Worm (Caenorhabditis elegans) whole organism, L1 larva: Measurements from ENCODE around the gene str-39.

Experiments used
- aha-1 ChIP-seq: fragments of 150-350 bp; optimal IDR thresholded peaks from 2 replicates; lab custom pipeline; 2014; ENCODE audit warnings: missing biosample characterization, missing genetic modification characterization
- ama-1 ChIP-seq: fragments of 150-350 bp; optimal IDR thresholded peaks from 2 replicates; lab custom pipeline; 2014
- blmp-1 ChIP-seq: fragments of 150-350 bp; optimal IDR thresholded peaks from 2 replicates; lab custom pipeline; 2014; ENCODE audit warnings: missing biosample characterization, missing genetic modification characterization
- ceh-82 ChIP-seq, 3 experiments: fragments of 150-350 bp in 1 of 3; sonication (generic microtip) in 2 of 3; optimal IDR thresholded peaks; 2 replicates each; lab custom pipeline; 2014 to 2017; ENCODE audit warnings: missing biosample characterization in 3 of 3, missing genetic modification characterization in 3 of 3
- dpl-1 ChIP-seq, 3 experiments: fragments of 150-350 bp in 2 of 3; sonication (generic microtip) in 1 of 3; optimal IDR thresholded peaks; 2 replicates each; lab custom pipeline; 2014 to 2017; ENCODE audit warnings: missing biosample characterization in 3 of 3, missing genetic modification characterization in 3 of 3, missing genetic modification reagents in 3 of 3
- lin-13 ChIP-seq: fragments of 150-350 bp; optimal IDR thresholded peaks from 2 replicates; lab custom pipeline; 2014; ENCODE audit warnings: missing biosample characterization, missing genetic modification reagents, missing genetic modification characterization
- lin-15B ChIP-seq: fragments of 150-350 bp; sonication (generic microtip); optimal IDR thresholded peaks from 3 replicates; lab custom pipeline; 2014; ENCODE audit warnings: missing biosample characterization, missing genetic modification characterization
- lsy-2 ChIP-seq, 2 experiments: fragments of 150-350 bp; optimal IDR thresholded peaks; 2 replicates each; lab custom pipeline; 2014; ENCODE audit warnings: missing biosample characterization in 2 of 2, missing genetic modification characterization in 2 of 2
- mdl-1 ChIP-seq, 2 experiments: fragments of 150-350 bp; optimal IDR thresholded peaks; 2 replicates each; lab custom pipeline; 2014 to 2017; ENCODE audit warnings: missing biosample characterization in 2 of 2, missing genetic modification characterization in 2 of 2, inconsistent platforms in 1 of 2
- nhr-76 ChIP-seq: sonication (generic microtip); optimal IDR thresholded peaks from 2 replicates; lab custom pipeline; 2017; ENCODE audit warnings: missing biosample characterization, missing genetic modification characterization
- nhr-77 ChIP-seq: fragments of 150-350 bp; optimal IDR thresholded peaks from 2 replicates; lab custom pipeline; 2014; ENCODE audit warnings: missing biosample characterization, missing genetic modification characterization
- snpc-4 ChIP-seq: fragments of 150-350 bp; optimal IDR thresholded peaks from 2 replicates; lab custom pipeline; 2014; ENCODE audit warnings: missing biosample characterization, missing genetic modification characterization

DNA sequence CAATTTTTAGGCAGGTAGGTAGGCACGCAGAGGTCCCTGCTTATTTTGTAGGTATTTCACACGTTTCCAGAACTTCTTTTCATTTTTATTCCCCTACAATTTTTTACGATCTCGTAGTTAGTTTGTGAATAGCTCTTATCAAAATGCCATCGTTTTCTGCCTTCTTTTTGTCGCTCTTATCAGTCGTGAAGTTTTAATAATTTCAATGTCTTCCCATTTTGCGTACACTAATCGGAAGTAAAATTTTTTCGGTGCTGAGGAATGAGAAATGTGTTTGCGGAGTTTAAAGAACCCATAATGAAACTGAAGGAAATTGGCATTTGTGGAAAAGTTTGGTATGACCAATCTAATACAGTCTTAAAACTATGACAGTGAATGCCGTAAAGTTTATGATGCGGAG is 655 bp upstream of the str-39 start:
- no peak for TF ChIP-seq nhr-76 (tag; lab: Kevin White, UChicago)
- TF ChIP-seq lin-13 (GFP tag; lab: Kevin White, UChicago), result no peak
- no peak for TF ChIP-seq lin-15B (tag; lab: Kevin White, UChicago)
- TF ChIP-seq blmp-1 (tag; lab: Kevin White, UChicago), result no peak
- TF ChIP-seq snpc-4 (tag; lab: Kevin White, UChicago), result no peak
- no peak for TF ChIP-seq dpl-1 (GFP tag; optimal IDR thresholded peaks at IDR 0.05; lab: Kevin White, UChicago)
- TF ChIP-seq nhr-77 (tag; lab: Kevin White, UChicago), result no peak
- TF ChIP-seq aha-1 (tag; lab: Kevin White, UChicago), result no peak
- no peak for TF ChIP-seq ama-1 (lab: Kevin White, UChicago)
- no peak for TF ChIP-seq lsy-2 (tag; optimal IDR thresholded peaks at IDR 0.05; lab: Kevin White, UChicago)
- TF ChIP-seq ceh-82 (tag; optimal IDR thresholded peaks at IDR 0.05; lab: Kevin White, UChicago), result no peak
- TF ChIP-seq mdl-1 (tag; optimal IDR thresholded peaks at IDR 0.05; lab: Kevin White, UChicago), result no peak
